Fruit fly (Drosophila melanogaster): Measurements from ENCODE around the gene CG15418.

CG15418 gene

dm6 chr2L:3647521-3648172, 26.1 kb upstream of the CG15418 start:
- TF ChIP-seq pan (optimal IDR thresholded peaks at IDR 0.05): no peak
- TF ChIP-seq Dll (optimal IDR thresholded peaks at IDR 0.05): no peak
- no peak for TF ChIP-seq CG8478 (optimal IDR thresholded peaks at IDR 0.05)
- no peak for TF ChIP-seq usp (GFP tag; optimal IDR thresholded peaks at IDR 0.05)
- TF ChIP-seq psq (optimal IDR thresholded peaks at IDR 0.05): no peak
- TF ChIP-seq EcR (GFP tag; optimal IDR thresholded peaks at IDR 0.05): no peak

- TF ChIP-seq Dll (optimal IDR thresholded peaks at IDR 0.05): no peak
- no peak for TF ChIP-seq CG8478 (optimal IDR thresholded peaks at IDR 0.05)
- no peak for TF ChIP-seq pan (optimal IDR thresholded peaks at IDR 0.05)
- TF ChIP-seq usp (GFP tag; optimal IDR thresholded peaks at IDR 0.05): no peak
- no peak for TF ChIP-seq psq (optimal IDR thresholded peaks at IDR 0.05)
- no peak for TF ChIP-seq EcR (GFP tag; optimal IDR thresholded peaks at IDR 0.05)
These were observed 24.5 kb upstream of the CG15418 start for dm6 chr2L:3646041-3646440.

dm6 chr2L:3645339-3645738, 23.8 kb upstream of the CG15418 start:
- TF ChIP-seq CG8478 (optimal IDR thresholded peaks at IDR 0.05): no peak
- TF ChIP-seq usp (GFP tag; optimal IDR thresholded peaks at IDR 0.05): no peak
- no peak for TF ChIP-seq Dll (optimal IDR thresholded peaks at IDR 0.05)
- no peak for TF ChIP-seq pan (optimal IDR thresholded peaks at IDR 0.05)
- TF ChIP-seq EcR (GFP tag; optimal IDR thresholded peaks at IDR 0.05): no peak
- no peak for TF ChIP-seq psq (optimal IDR thresholded peaks at IDR 0.05)

- TF ChIP-seq psq (optimal IDR thresholded peaks at IDR 0.05): no peak
- TF ChIP-seq EcR (GFP tag; optimal IDR thresholded peaks at IDR 0.05): no peak
- TF ChIP-seq Dll (optimal IDR thresholded peaks at IDR 0.05): no peak
- TF ChIP-seq CG8478 (optimal IDR thresholded peaks at IDR 0.05): no peak
- TF ChIP-seq pan (optimal IDR thresholded peaks at IDR 0.05): no peak
- TF ChIP-seq usp (GFP tag; optimal IDR thresholded peaks at IDR 0.05): no peak
These were observed 20.8 kb upstream of the CG15418 start for dm6 chr2L:3642148-3642920.

- TF ChIP-seq CG8478 (optimal IDR thresholded peaks at IDR 0.05) (no peak), Dll (optimal IDR thresholded peaks at IDR 0.05) (no peak), usp (GFP tag; optimal IDR thresholded peaks at IDR 0.05) (no peak), pan (optimal IDR thresholded peaks at IDR 0.05) (no peak)
These were observed 19.4 kb upstream of the CG15418 start for dm6 chr2L:3640952-3641351.

dm6 chr2L:3639924-3640323, 18.4 kb upstream of the CG15418 start:
- TF ChIP-seq usp (GFP tag; optimal IDR thresholded peaks at IDR 0.05) (no peak), EcR (GFP tag; optimal IDR thresholded peaks at IDR 0.05) (no peak), Dll (optimal IDR thresholded peaks at IDR 0.05) (no peak), CG8478 (optimal IDR thresholded peaks at IDR 0.05) (no peak), pan (optimal IDR thresholded peaks at IDR 0.05) (no peak), psq (optimal IDR thresholded peaks at IDR 0.05) (no peak)

dm6 chr2L:3635444-3635843, 13.9 kb upstream of the CG15418 start:
- TF ChIP-seq usp (GFP tag; optimal IDR thresholded peaks at IDR 0.05): no peak
- TF ChIP-seq Dll (optimal IDR thresholded peaks at IDR 0.05): no peak

dm6 chr2L:3633871-3634270, 12.4 kb upstream of the CG15418 start:
- TF ChIP-seq Dll (optimal IDR thresholded peaks at IDR 0.05) (no peak), pan (optimal IDR thresholded peaks at IDR 0.05) (no peak), EcR (GFP tag; optimal IDR thresholded peaks at IDR 0.05) (no peak), usp (GFP tag; optimal IDR thresholded peaks at IDR 0.05) (no peak), psq (optimal IDR thresholded peaks at IDR 0.05) (no peak), CG8478 (optimal IDR thresholded peaks at IDR 0.05) (no peak)

dm6 chr2L:3632047-3632880, 10.8 kb upstream of the CG15418 start:
- TF ChIP-seq Dll (optimal IDR thresholded peaks at IDR 0.05) (peak; percentile 88), CG8478 (optimal IDR thresholded peaks at IDR 0.05) (no peak)

dm6 chr2L:3631262-3632046, 9.9 kb upstream of the CG15418 start:
- TF ChIP-seq psq (optimal IDR thresholded peaks at IDR 0.05) (no peak), EcR (GFP tag; optimal IDR thresholded peaks at IDR 0.05) (peak; percentile 22 to 50)

- TF ChIP-seq EcR (GFP tag; optimal IDR thresholded peaks at IDR 0.05): no peak
- no peak for TF ChIP-seq CG8478 (optimal IDR thresholded peaks at IDR 0.05)
- no peak for TF ChIP-seq pan (optimal IDR thresholded peaks at IDR 0.05)
- no peak for TF ChIP-seq Dll (optimal IDR thresholded peaks at IDR 0.05)
- no peak for TF ChIP-seq psq (optimal IDR thresholded peaks at IDR 0.05)
- TF ChIP-seq usp (GFP tag; optimal IDR thresholded peaks at IDR 0.05): no peak
These were observed 9.3 kb upstream of the CG15418 start for dm6 chr2L:3630763-3631162.

dm6 chr2L:3629466-3629865, 8.0 kb upstream of the CG15418 start:
- no peak for TF ChIP-seq Dll (optimal IDR thresholded peaks at IDR 0.05)
- TF ChIP-seq usp (GFP tag; optimal IDR thresholded peaks at IDR 0.05): no peak
- no peak for TF ChIP-seq CG8478 (optimal IDR thresholded peaks at IDR 0.05)
- no peak for TF ChIP-seq pan (optimal IDR thresholded peaks at IDR 0.05)
- TF ChIP-seq EcR (GFP tag; optimal IDR thresholded peaks at IDR 0.05): no peak
- TF ChIP-seq psq (optimal IDR thresholded peaks at IDR 0.05): no peak
